Worm (Caenorhabditis elegans) whole organism, L4/young adult: Measurements from ENCODE around the gene Y4C6B.7.

Source experiments
- dao-5 ChIP-seq: sonication (generic microtip); optimal IDR thresholded peaks from 2 replicates; lab custom pipeline; 2016; ENCODE audit warnings: missing genotype, missing genetic modification characterization, moderate library complexity, missing compliant biosample characterization
- him-1 ChIP-seq: sonication (generic microtip); optimal IDR thresholded peaks from 2 replicates; lab custom pipeline; 2016; ENCODE audit warnings: missing genotype, missing genetic modification reagents, missing genetic modification characterization, missing compliant biosample characterization

DNA sequence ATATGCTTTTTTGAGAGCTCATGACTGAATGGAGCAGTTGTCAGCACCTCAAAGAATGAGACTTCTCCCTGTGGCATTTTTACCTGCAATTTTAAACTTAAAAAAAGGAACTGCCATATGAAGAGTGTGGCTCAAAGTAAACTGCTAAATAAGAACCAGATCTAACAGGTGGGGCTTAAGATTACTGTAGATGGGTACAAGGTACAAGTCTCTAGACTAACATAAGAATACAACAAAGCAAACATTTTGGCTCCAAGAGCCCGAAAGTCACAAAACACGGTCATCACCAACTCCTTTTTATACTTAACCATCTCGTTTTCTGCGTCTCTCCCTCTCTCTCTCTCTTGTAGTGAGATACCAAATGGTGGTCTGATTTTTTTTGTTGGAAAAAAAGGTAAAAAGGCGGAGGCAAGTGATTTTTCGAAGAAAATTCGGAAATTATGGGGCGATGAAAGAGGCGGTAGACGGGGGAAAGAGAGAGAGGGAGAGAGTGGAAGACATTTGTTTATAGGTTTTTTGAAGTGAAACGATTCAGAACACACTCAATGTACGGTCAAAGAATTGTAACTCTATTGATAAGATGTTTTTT, 35.3 kb upstream of the Y4C6B.7 start, which contains the start of gene elo-6:
- TF ChIP-seq him-1 (tag; lab: Kevin White, UChicago) (no peak), dao-5 (tag; lab: Kevin White, UChicago) (no peak)
